Fruit fly (Drosophila melanogaster): ENCODE measurements around the gene CG32700.
A peak's percentile ranks its signal among the peaks of the same experiment; 100 is the strongest.

The CG32700 gene

DNA sequence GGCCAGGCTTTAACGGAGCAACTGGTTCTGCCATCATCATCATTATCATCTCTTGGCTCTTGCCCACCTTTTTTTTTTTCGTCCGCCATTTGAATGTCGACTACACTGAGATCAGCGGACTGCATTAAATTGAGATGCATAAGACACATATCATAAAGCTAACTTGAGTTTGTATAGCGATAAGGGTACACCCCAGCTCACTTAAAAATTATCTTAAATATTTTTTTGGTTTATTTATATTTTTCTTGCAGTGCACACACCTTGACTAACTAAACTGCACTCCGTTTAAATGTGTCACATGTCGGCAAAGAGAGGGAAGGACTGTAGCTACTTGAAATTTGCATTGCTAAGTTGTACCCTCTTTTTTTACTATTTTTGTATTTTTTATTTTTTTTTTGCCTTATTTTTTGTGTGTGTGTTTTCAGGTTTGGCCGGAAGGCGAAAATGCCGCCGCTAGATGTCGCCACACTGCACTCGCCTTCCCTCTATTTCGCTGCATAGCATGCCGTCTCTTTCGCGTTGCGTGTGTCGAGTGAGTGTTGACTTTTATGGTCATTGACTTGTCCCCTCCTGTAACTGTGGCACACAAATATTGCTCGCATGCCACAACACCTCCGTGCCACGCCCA is 89.9 kb downstream of the CG32700 start (continued):
- TF ChIP-seq Hr4 (GFP tag; optimal IDR thresholded peaks at IDR 0.05) (peak; percentile 88), Lpt (GFP tag; optimal IDR thresholded peaks at IDR 0.05) (peak; percentile 92), Eip75B (GFP tag; optimal IDR thresholded peaks at IDR 0.05) (peak; percentile 68), CG1621 (tag; optimal IDR thresholded peaks at IDR 0.05) (peak; percentile 8), Blimp-1 (GFP tag; optimal IDR thresholded peaks at IDR 0.05) (no peak), CG8119 (GFP tag; IDR thresholded peaks at IDR 0.05) (peak; percentile 90), CG10669 (GFP tag; optimal IDR thresholded peaks at IDR 0.05) (peak; percentile 30), CG3919 (GFP tag; optimal IDR thresholded peaks at IDR 0.05) (peak; percentile 81), CG8632 (GFP tag; optimal IDR thresholded peaks at IDR 0.05) (peak; percentile 43), spab (GFP tag; optimal IDR thresholded peaks at IDR 0.05) (peak; percentile 17), salr (GFP tag; optimal IDR thresholded peaks at IDR 0.05) (peak; percentile 14 to 83), pdm3 (GFP tag; optimal IDR thresholded peaks at IDR 0.05) (peak; percentile 79), CG11902 (GFP tag; optimal IDR thresholded peaks at IDR 0.05) (no peak), lz (GFP tag; optimal IDR thresholded peaks at IDR 0.05) (peak; percentile 51)

DNA sequence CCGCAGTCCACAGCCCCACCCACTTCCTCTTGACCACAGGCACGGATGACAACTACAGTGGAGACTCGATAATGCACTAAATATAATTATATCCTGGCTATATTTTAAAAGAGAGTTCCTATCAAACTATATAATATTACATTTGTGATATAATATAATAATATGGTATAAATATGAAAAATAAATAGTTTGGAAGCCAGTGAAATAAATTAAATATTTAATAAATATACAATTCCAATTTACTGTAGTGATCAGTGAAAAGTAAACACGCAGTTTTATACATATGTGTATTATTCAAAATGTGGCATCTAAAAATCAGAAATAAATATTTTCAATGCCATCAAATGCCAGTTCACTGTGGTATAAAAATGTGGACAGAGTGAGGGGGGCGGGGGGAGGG is 94.3 kb downstream of the CG32700 start:
- no peak for TF ChIP-seq Sox15 (GFP tag; optimal IDR thresholded peaks at IDR 0.05)
- TF ChIP-seq CG6792 (GFP tag; optimal IDR thresholded peaks at IDR 0.05), result no peak
- 0 out of 3 replicates have a peak, but pooled peaks have one; percentile 2 for TF ChIP-seq eg (GFP tag; IDR thresholded peaks at IDR 0.05)
- TF ChIP-seq CG8119 (GFP tag; IDR thresholded peaks at IDR 0.05), result peak; percentile 40; the same call in 1 of the 3 replicates
- TF ChIP-seq CG4318 (GFP tag; optimal IDR thresholded peaks at IDR 0.05), result peak; percentile 1
- TF ChIP-seq Eip93F (GFP tag; optimal IDR thresholded peaks at IDR 0.05), result no peak
- peak; percentile 24 for TF ChIP-seq CG32006 (GFP tag; optimal IDR thresholded peaks at IDR 0.05)
- no peak for TF ChIP-seq CG10631 (GFP tag; optimal IDR thresholded peaks at IDR 0.05)
- no peak for TF ChIP-seq Lpt (GFP tag; optimal IDR thresholded peaks at IDR 0.05)
- no peak for TF ChIP-seq Sox14 (GFP tag; optimal IDR thresholded peaks at IDR 0.05)
- TF ChIP-seq Eip78C (GFP tag), result no peak
